Worm (Caenorhabditis elegans): ENCODE measurements around the gene F46H5.7.

ce11 chrX:7279671-7280389, 37.0 kb upstream of the F46H5.7 start, which contains the start of gene unc-10:
- no peak for TF ChIP-seq nhr-12 (tag; optimal IDR thresholded peaks at IDR 0.05)
- TF ChIP-seq nhr-237 (tag; optimal IDR thresholded peaks at IDR 0.05) = no peak
- TF ChIP-seq unc-62 (GFP tag; optimal IDR thresholded peaks at IDR 0.05) = no peak
- no peak for TF ChIP-seq blmp-1 (tag; optimal IDR thresholded peaks at IDR 0.05)
- TF ChIP-seq snpc-4 (tag; optimal IDR thresholded peaks at IDR 0.05) = no peak
- no peak for TF ChIP-seq mab-5 (tag; optimal IDR thresholded peaks at IDR 0.05)
- TF ChIP-seq lsy-2 (tag; optimal IDR thresholded peaks at IDR 0.05) = no peak
- no peak for TF ChIP-seq unc-120 (tag; optimal IDR thresholded peaks at IDR 0.05; ENCODE audit: poor library complexity, severe bottlenecking)

All from whole organism, mixed stage, embryonic.